Fruit fly (Drosophila melanogaster) whole organism: Measurements from ENCODE around the gene moi.

Source experiments
- CG8478 ChIP-seq: fragments of >200 bp; optimal IDR thresholded peaks from 2 replicates; lab custom pipeline; 2018; ENCODE audit warnings: inconsistent platforms
- EcR ChIP-seq, 2 experiments: fragments of >200 bp; optimal IDR thresholded peaks; 2 replicates each; lab custom pipeline; 2017; ENCODE audit warnings: missing biosample characterization in 2 of 2, missing genetic modification characterization in 2 of 2, missing genetic modification reagents in 2 of 2
- pan ChIP-seq: fragments of >200 bp; optimal IDR thresholded peaks from 2 replicates; lab custom pipeline; 2017
- psq ChIP-seq: fragments of >200 bp; optimal IDR thresholded peaks from 2 replicates; lab custom pipeline; 2017
- usp ChIP-seq: fragments of >200 bp; optimal IDR thresholded peaks from 2 replicates; lab custom pipeline; 2017; ENCODE audit warnings: missing biosample characterization, missing genetic modification characterization, mixed read lengths

dm6 chr3R:18228713-18229222 is 26.6 kb upstream of the moi start:
- TF ChIP-seq pan (no peak), psq (lab: Kevin White, UChicago) (no peak), EcR (GFP tag; optimal IDR thresholded peaks at IDR 0.05; lab: Kevin White, UChicago) (no peak), CG8478 (no peak), usp (no peak)
